Fruit fly (Drosophila melanogaster): Measurements from ENCODE around the gene dimm.

DNA sequence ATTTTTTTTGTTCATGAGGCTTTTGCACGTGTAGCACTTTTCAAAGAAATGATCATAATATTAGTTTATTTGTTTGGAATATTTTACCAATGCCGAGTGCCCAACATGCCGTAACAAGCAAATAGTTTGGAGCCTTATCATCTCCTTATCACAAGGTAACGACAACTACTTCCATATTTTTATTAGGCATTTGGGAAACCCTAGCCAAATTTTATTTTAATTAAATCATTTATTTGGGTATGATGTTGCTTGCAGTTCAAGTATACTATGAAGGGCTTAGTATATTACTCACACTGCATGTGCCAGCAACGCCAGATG, 27.1 kb upstream of the dimm start:
- no peak for TF ChIP-seq jim (GFP tag; optimal IDR thresholded peaks at IDR 0.05)
- TF ChIP-seq sage (GFP tag; optimal IDR thresholded peaks at IDR 0.05), result no peak
- TF ChIP-seq psq (GFP tag; optimal IDR thresholded peaks at IDR 0.05), result no peak
